Fruit fly (Drosophila melanogaster) whole organism, embryonic: ENCODE data around the gene Ldaf1.

Source experiments
- CG10321 ChIP-seq: fragments of 200-800 bp; sonication (Bioruptor generic); IDR thresholded peaks from 2 replicates; pipeline ENCODE4 v1.3.6; 2022; ENCODE audit warnings: missing biosample characterization, missing genetic modification characterization
- CG10654 ChIP-seq: fragments of 200-800 bp; sonication (Bioruptor generic); optimal IDR thresholded peaks from 2 replicates; lab custom pipeline; 2016; ENCODE audit warnings: missing biosample characterization, missing genetic modification characterization
- CG11456 ChIP-seq: fragments of 200-800 bp; sonication (Bioruptor generic); IDR thresholded peaks from 3 replicates; pipeline ENCODE4 v1.3.6; 2022; ENCODE audit warnings: missing biosample characterization, missing genetic modification characterization
- CG11504 ChIP-seq: fragments of 200-800 bp; sonication (Bioruptor generic); optimal IDR thresholded peaks from 3 replicates; lab custom pipeline; 2019; ENCODE audit warnings: missing biosample characterization, mild to moderate bottlenecking, missing genetic modification characterization, moderate library complexity
- CG11695 ChIP-seq: fragments of 200-800 bp; sonication (Bioruptor generic); IDR thresholded peaks from 3 replicates; pipeline ENCODE4 v1.3.6; 2022; ENCODE audit warnings: missing biosample characterization, missing genetic modification characterization
- CG12155 ChIP-seq: fragments of 200-800 bp; sonication (Bioruptor generic); optimal IDR thresholded peaks from 3 replicates; lab custom pipeline; 2016; ENCODE audit warnings: missing biosample characterization, missing genetic modification characterization
- CG12236 ChIP-seq: fragments of 200-800 bp; sonication (Bioruptor generic); optimal IDR thresholded peaks from 2 replicates; lab custom pipeline; 2016; ENCODE audit warnings: missing biosample characterization, missing genetic modification characterization
- CG12942 ChIP-seq: fragments of 200-800 bp; sonication (Bioruptor generic); optimal IDR thresholded peaks from 3 replicates; lab custom pipeline; 2016; ENCODE audit warnings: missing biosample characterization, missing genetic modification characterization
- CG14965 ChIP-seq: fragments of 200-800 bp; sonication (Bioruptor generic); optimal IDR thresholded peaks from 2 replicates; lab custom pipeline; 2016; ENCODE audit warnings: missing biosample characterization, missing genetic modification characterization, borderline replicate concordance
- CG15011 ChIP-seq: fragments of 200-800 bp; sonication (Bioruptor generic); optimal IDR thresholded peaks from 3 replicates; lab custom pipeline; 2018; ENCODE audit warnings: missing biosample characterization, mild to moderate bottlenecking, missing genetic modification characterization
- CG1603 ChIP-seq: fragments of 200-800 bp; sonication (Bioruptor generic); optimal IDR thresholded peaks from 2 replicates; lab custom pipeline; 2019; ENCODE audit warnings: missing biosample characterization, mild to moderate bottlenecking, missing genetic modification characterization, moderate library complexity
- CG16815 ChIP-seq: fragments of 200-800 bp; sonication (Bioruptor generic); optimal IDR thresholded peaks from 3 replicates; lab custom pipeline; 2017; ENCODE audit warnings: missing biosample characterization, mild to moderate bottlenecking, missing genetic modification characterization
- CG17568 ChIP-seq: fragments of 200-800 bp; sonication (Bioruptor generic); optimal IDR thresholded peaks from 2 replicates; lab custom pipeline; 2018; ENCODE audit warnings: missing biosample characterization, mild to moderate bottlenecking, missing genetic modification characterization, moderate library complexity
- CG18619 ChIP-seq: fragments of 200-800 bp; sonication (Bioruptor generic); optimal IDR thresholded peaks from 3 replicates; lab custom pipeline; 2017; ENCODE audit warnings: missing biosample characterization, mild to moderate bottlenecking, missing genetic modification characterization
- CG30403 ChIP-seq: fragments of 200-800 bp; sonication (Bioruptor generic); optimal IDR thresholded peaks from 3 replicates; lab custom pipeline; 2016; ENCODE audit warnings: missing biosample characterization, missing genetic modification characterization
- CG31224 ChIP-seq: fragments of 200-800 bp; sonication (Bioruptor generic); IDR thresholded peaks from 2 replicates; pipeline ENCODE4 v1.3.6; 2022; ENCODE audit warnings: missing biosample characterization, missing genetic modification characterization
- CG32772 ChIP-seq: fragments of 200-800 bp; sonication (Bioruptor generic); IDR thresholded peaks from 2 replicates; pipeline ENCODE4 v1.3.6; 2022; ENCODE audit warnings: missing biosample characterization, missing genetic modification characterization
- CG3407 ChIP-seq: fragments of 200-800 bp; sonication (Bioruptor generic); optimal IDR thresholded peaks from 2 replicates; lab custom pipeline; 2018; ENCODE audit warnings: missing biosample characterization, mild to moderate bottlenecking, missing genetic modification characterization
- CG4820 ChIP-seq: fragments of 200-800 bp; sonication (Bioruptor generic); optimal IDR thresholded peaks from 3 replicates; lab custom pipeline; 2016; ENCODE audit warnings: missing biosample characterization, missing genetic modification characterization
- CG7357 ChIP-seq: fragments of 200-800 bp; sonication (Bioruptor generic); IDR thresholded peaks from 3 replicates; pipeline ENCODE4 v1.3.6; 2022; ENCODE audit warnings: missing biosample characterization, missing genetic modification characterization
- CG8924 ChIP-seq: fragments of 200-800 bp; optimal IDR thresholded peaks from 3 replicates; lab custom pipeline; 2019; ENCODE audit warnings: missing biosample characterization, mild to moderate bottlenecking, missing genetic modification characterization, moderate library complexity
- CG9727 ChIP-seq: fragments of 200-800 bp; sonication (Bioruptor generic); optimal IDR thresholded peaks from 3 replicates; lab custom pipeline; 2017; ENCODE audit warnings: missing biosample characterization, mild to moderate bottlenecking, missing genetic modification characterization
- CG9817 ChIP-seq: fragments of 200-800 bp; sonication (Bioruptor generic); optimal IDR thresholded peaks from 2 replicates; lab custom pipeline; 2018; ENCODE audit warnings: missing biosample characterization, mild to moderate bottlenecking, missing genetic modification characterization, moderate library complexity
- CrebB ChIP-seq: fragments of 200-800 bp; sonication (Bioruptor generic); optimal IDR thresholded peaks from 3 replicates; lab custom pipeline; 2018; ENCODE audit warnings: missing biosample characterization, mild to moderate bottlenecking, missing genetic modification characterization
- D19B ChIP-seq: fragments of 200-800 bp; sonication (Bioruptor generic); optimal IDR thresholded peaks from 2 replicates; lab custom pipeline; 2017; ENCODE audit warnings: missing biosample characterization, mild to moderate bottlenecking, missing genetic modification characterization
- Drgx ChIP-seq: fragments of 200-800 bp; sonication (Bioruptor generic); IDR thresholded peaks from 2 replicates; pipeline ENCODE4 v1.3.6; 2022; ENCODE audit warnings: missing biosample characterization, missing genetic modification characterization
- E2f2 ChIP-seq: fragments of 200-800 bp; sonication (Bioruptor generic); IDR thresholded peaks from 2 replicates; pipeline ENCODE4 v1.3.6; 2022; ENCODE audit warnings: missing biosample characterization, missing genetic modification characterization
- Hand ChIP-seq: fragments of 200-800 bp; sonication (Bioruptor generic); optimal IDR thresholded peaks from 2 replicates; lab custom pipeline; 2017; ENCODE audit warnings: mild to moderate bottlenecking, missing biosample characterization, missing genetic modification reagents, missing genetic modification characterization
- MBD-R2 ChIP-seq: fragments of 200-800 bp; sonication (Bioruptor generic); IDR thresholded peaks from 2 replicates; pipeline ENCODE4 v1.3.6; 2022; ENCODE audit warnings: missing biosample characterization, missing genetic modification characterization
- Max ChIP-seq: fragments of 200-800 bp; sonication (Bioruptor generic); optimal IDR thresholded peaks from 2 replicates; lab custom pipeline; 2016; ENCODE audit warnings: missing biosample characterization, mild to moderate bottlenecking, missing genetic modification characterization
- NC2β ChIP-seq: fragments of 200-800 bp; sonication (Bioruptor generic); optimal IDR thresholded peaks from 2 replicates; lab custom pipeline; 2016; ENCODE audit warnings: missing biosample characterization, missing genetic modification characterization
- Ravus ChIP-seq: fragments of 200-800 bp; sonication (Bioruptor generic); IDR thresholded peaks from 2 replicates; pipeline ENCODE4 v1.3.6; 2022; ENCODE audit warnings: missing biosample characterization, missing genetic modification characterization
- Spps ChIP-seq: fragments of 200-800 bp; sonication (Bioruptor generic); optimal IDR thresholded peaks from 2 replicates; lab custom pipeline; 2018; ENCODE audit warnings: missing biosample characterization, mild to moderate bottlenecking, missing genetic modification characterization
- bowl ChIP-seq: fragments of 200-800 bp; sonication (Bioruptor generic); IDR thresholded peaks from 2 replicates; pipeline ENCODE4 v1.3.6; 2022; ENCODE audit warnings: missing biosample characterization, missing genetic modification characterization
- br ChIP-seq: fragments of >200 bp; optimal IDR thresholded peaks from 2 replicates; lab custom pipeline; 2017
- bsh ChIP-seq, 2 experiments: fragments of 200-800 bp; sonication (Bioruptor generic); optimal IDR thresholded peaks; 2 replicates each; lab custom pipeline; 2017 to 2018; ENCODE audit warnings: mild to moderate bottlenecking in 2 of 2, missing biosample characterization in 2 of 2, missing genetic modification characterization in 2 of 2, moderate library complexity in 1 of 2
- btn ChIP-seq: fragments of 200-800 bp; sonication (Bioruptor generic); optimal IDR thresholded peaks from 2 replicates; lab custom pipeline; 2016; ENCODE audit warnings: missing biosample characterization, missing genetic modification characterization
- corto ChIP-seq: fragments of 200-800 bp; sonication (Bioruptor generic); optimal IDR thresholded peaks from 2 replicates; lab custom pipeline; 2016; ENCODE audit warnings: missing biosample characterization, mild to moderate bottlenecking, missing genetic modification characterization, moderate library complexity
- ewg ChIP-seq: fragments of 200-800 bp; sonication (Bioruptor generic); optimal IDR thresholded peaks from 3 replicates; lab custom pipeline; 2017; ENCODE audit warnings: mild to moderate bottlenecking, missing biosample characterization, missing genetic modification reagents, missing genetic modification characterization
- fd102C ChIP-seq: fragments of 200-800 bp; sonication (Bioruptor generic); optimal IDR thresholded peaks from 2 replicates; lab custom pipeline; 2018; ENCODE audit warnings: missing biosample characterization, mild to moderate bottlenecking, missing genetic modification characterization, moderate library complexity
- fd64A ChIP-seq: fragments of 200-800 bp; sonication (Bioruptor generic); optimal IDR thresholded peaks from 3 replicates; lab custom pipeline; 2018; ENCODE audit warnings: missing biosample characterization, mild to moderate bottlenecking, missing genetic modification characterization
- fd96Cb ChIP-seq: fragments of 200-800 bp; sonication (Bioruptor generic); optimal IDR thresholded peaks from 2 replicates; lab custom pipeline; 2018; ENCODE audit warnings: missing biosample characterization, mild to moderate bottlenecking, missing genetic modification characterization, moderate library complexity
- ind ChIP-seq: fragments of 200-800 bp; sonication (Bioruptor generic); optimal IDR thresholded peaks from 3 replicates; lab custom pipeline; 2016; ENCODE audit warnings: missing biosample characterization, missing genetic modification characterization
- pros ChIP-seq: fragments of 200-800 bp; sonication (Bioruptor generic); optimal IDR thresholded peaks from 3 replicates; lab custom pipeline; 2019; ENCODE audit warnings: missing biosample characterization, mild to moderate bottlenecking, missing genetic modification characterization, moderate library complexity
- stc ChIP-seq: fragments of 200-800 bp; sonication (Bioruptor generic); IDR thresholded peaks from 2 replicates; pipeline ENCODE4 v1.3.6; 2022; ENCODE audit warnings: missing biosample characterization, missing genetic modification characterization
- unc-4 ChIP-seq: fragments of 200-800 bp; sonication (Bioruptor generic); IDR thresholded peaks from 2 replicates; pipeline ENCODE4 v1.3.6; 2022; ENCODE audit warnings: missing biosample characterization, missing genetic modification characterization; ENCODE audit not compliant: partially characterized antibody
- vfl ChIP-seq: fragments of 200-800 bp; sonication (Bioruptor generic); optimal IDR thresholded peaks from 2 replicates; lab custom pipeline; 2016; ENCODE audit warnings: missing biosample characterization, missing genetic modification characterization
- wek ChIP-seq: fragments of 200-800 bp; sonication (Bioruptor generic); optimal IDR thresholded peaks from 3 replicates; lab custom pipeline; 2018; ENCODE audit warnings: missing biosample characterization, mild to moderate bottlenecking, missing genetic modification characterization, moderate library complexity
- zfh2 ChIP-seq: fragments of 200-800 bp; sonication (Bioruptor generic); optimal IDR thresholded peaks from 2 replicates; lab custom pipeline; 2016; ENCODE audit warnings: missing biosample characterization, missing genetic modification characterization

Ldaf1 gene

DNA sequence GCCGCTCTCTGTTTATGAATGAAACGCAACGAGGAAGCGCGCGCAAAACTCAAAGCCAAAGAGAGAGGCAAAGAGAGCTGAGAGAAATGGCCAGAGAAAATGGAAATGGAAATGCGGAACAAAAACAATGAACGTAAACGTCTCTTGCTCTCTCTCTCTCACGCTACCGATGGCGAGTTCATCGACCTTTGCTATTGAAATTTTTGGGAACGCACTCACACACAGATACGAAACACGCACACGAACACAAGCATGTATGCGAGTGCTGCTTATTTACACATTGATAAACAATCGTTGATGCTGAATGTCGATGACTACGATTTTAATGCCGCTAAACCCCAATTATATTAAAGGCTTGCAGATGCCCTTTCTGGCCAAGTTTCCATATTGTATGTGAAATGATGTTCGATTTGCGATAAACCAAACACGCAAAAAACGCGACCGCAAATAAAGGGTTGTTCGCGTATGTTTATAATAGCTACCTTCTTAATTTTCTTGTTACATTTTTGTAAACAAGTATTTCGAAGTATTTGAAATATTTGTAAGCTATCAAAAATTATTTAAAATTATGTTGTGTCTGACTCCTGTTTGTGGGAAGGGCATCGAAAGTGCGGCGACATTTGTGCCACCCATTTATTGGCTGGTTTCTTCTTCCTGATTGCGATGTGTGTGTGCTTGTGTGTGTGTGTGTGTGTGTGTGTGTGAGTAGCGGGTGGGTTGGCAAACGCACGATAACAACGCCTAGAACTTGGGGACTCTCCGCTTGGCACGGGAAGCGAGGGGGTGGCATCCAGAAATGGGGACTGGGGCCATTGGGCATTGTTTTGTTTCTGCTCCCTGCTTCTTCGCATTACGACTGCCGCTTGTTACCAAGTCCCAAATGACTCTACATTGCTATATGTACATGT, 41.9 kb upstream of the Ldaf1 start (continued):
- TF ChIP-seq CG31224 (GFP tag; lab: Robert Waterston, UW): 0 out of 2 replicates have a peak, but pooled peaks have one; percentile 7
- TF ChIP-seq vfl (GFP tag; lab: Kevin White, UChicago): no peak
- peak; percentile 86 for TF ChIP-seq fd96Cb (tag; lab: Kevin White, UChicago)
- peak; percentile 44 for TF ChIP-seq CG10654
- peak; percentile 75 for TF ChIP-seq CG30403
- no peak for TF ChIP-seq CG14965
- peak; percentile 41 for TF ChIP-seq CG17568
- peak; percentile 58 for TF ChIP-seq CG12155
- TF ChIP-seq br (lab: Kevin White, UChicago): no peak
- peak; percentile 41 for TF ChIP-seq CG12942 (GFP tag; lab: Kevin White, UChicago)
- TF ChIP-seq MBD-R2 (GFP tag; lab: Robert Waterston, UW): no peak
- TF ChIP-seq CG3407: peak; percentile 44
- peak; percentile 34 for TF ChIP-seq CrebB (tag; lab: Kevin White, UChicago)
- 0 out of 3 replicates have a peak, but pooled peaks have one; percentile 24 for TF ChIP-seq CG11695 (GFP tag; lab: Robert Waterston, UW)
- peak in 1 of 2 experiments; percentile 85 for TF ChIP-seq bsh (GFP tag; optimal IDR thresholded peaks at IDR 0.05; lab: Kevin White, UChicago)
- TF ChIP-seq zfh2 (GFP tag; lab: Kevin White, UChicago): peak; percentile 52
- peak; percentile 48 for TF ChIP-seq fd64A (GFP tag; lab: Kevin White, UChicago)
- peak; percentile 62 for TF ChIP-seq CG1603 (tag; lab: Kevin White, UChicago)
- peak; percentile 57 for TF ChIP-seq CG15011 (GFP tag; lab: Kevin White, UChicago)
- TF ChIP-seq pros (GFP tag; lab: Kevin White, UChicago): peak; percentile 41
- TF ChIP-seq CG8924 (tag; lab: Kevin White, UChicago): peak; percentile 82
- TF ChIP-seq NC2β (GFP tag; lab: Kevin White, UChicago): peak; percentile 66
- peak; percentile 71 for TF ChIP-seq CG16815 (GFP tag; lab: Kevin White, UChicago)
- TF ChIP-seq CG18619: peak; percentile 72
- TF ChIP-seq Spps (tag; lab: Kevin White, UChicago): peak; percentile 63
- TF ChIP-seq Drgx (GFP tag; lab: Robert Waterston, UW): no peak
- no peak for TF ChIP-seq CG10321 (GFP tag; lab: Robert Waterston, UW)
- peak; percentile 56 for TF ChIP-seq CG12236 (GFP tag; lab: Kevin White, UChicago)
- peak; percentile 37; the same call in 1 of the 2 replicates for TF ChIP-seq stc
- TF ChIP-seq unc-4 (GFP tag; lab: Robert Waterston, UW): no peak
- no peak for TF ChIP-seq wek
- TF ChIP-seq E2f2 (GFP tag; lab: Robert Waterston, UW): no peak
- peak; percentile 8 for TF ChIP-seq corto
- TF ChIP-seq CG4820 (GFP tag; lab: Kevin White, UChicago): peak; percentile 57
- no peak for TF ChIP-seq Ravus (GFP tag; lab: Robert Waterston, UW)
- peak; percentile 65 for TF ChIP-seq ind (GFP tag; lab: Kevin White, UChicago)
- no peak for TF ChIP-seq fd102C (GFP tag; lab: Kevin White, UChicago)
- TF ChIP-seq ewg: peak; percentile 67
- TF ChIP-seq CG9817 (tag; lab: Kevin White, UChicago): peak; percentile 57
- TF ChIP-seq CG11456 (GFP tag; lab: Robert Waterston, UW): no peak
- peak; percentile 46 for TF ChIP-seq D19B
- TF ChIP-seq CG9727 (GFP tag; lab: Kevin White, UChicago): peak; percentile 72
- peak; percentile 82 for TF ChIP-seq CG11504 (tag; lab: Kevin White, UChicago)
- TF ChIP-seq Max (GFP tag; lab: Kevin White, UChicago): peak; percentile 43
- TF ChIP-seq CG32772 (GFP tag; lab: Robert Waterston, UW): no peak
- TF ChIP-seq bowl (GFP tag; lab: Robert Waterston, UW): no peak
- peak; percentile 32 for TF ChIP-seq Hand
- TF ChIP-seq btn (GFP tag; lab: Kevin White, UChicago): peak; percentile 27
- TF ChIP-seq CG7357: no peak
